Worm (Caenorhabditis elegans): Measurements from ENCODE around the gene srh-36.

Gene srh-36

ce11 chrV:2821618-2822272, at the start of gene srh-36:
Gene srh-36 (minus strand): TSS chrV:2821668.
- TF ChIP-seq C06A6.2 (GFP tag; conservative IDR thresholded peaks at IDR 0.05) (no peak), snpc-4 (GFP tag; optimal IDR thresholded peaks at IDR 0.05) (no peak), snpc-4 (tag; optimal IDR thresholded peaks at IDR 0.05) (peak in 1 of 4 experiments; percentile 53), nfyb-1 (GFP tag; IDR thresholded peaks at IDR 0.05) (peak; percentile 53; the same call in 1 of the 2 replicates), Y53G8AR.9 (GFP tag; conservative IDR thresholded peaks at IDR 0.05) (no peak), zfh-2 (GFP tag; conservative IDR thresholded peaks at IDR 0.05) (peak; percentile 81), nhr-179 (tag; optimal IDR thresholded peaks at IDR 0.05) (no peak), ztf-28 (GFP tag; IDR thresholded peaks at IDR 0.05) (0 out of 2 replicates have a peak, but pooled peaks have one; percentile 56)

DNA sequence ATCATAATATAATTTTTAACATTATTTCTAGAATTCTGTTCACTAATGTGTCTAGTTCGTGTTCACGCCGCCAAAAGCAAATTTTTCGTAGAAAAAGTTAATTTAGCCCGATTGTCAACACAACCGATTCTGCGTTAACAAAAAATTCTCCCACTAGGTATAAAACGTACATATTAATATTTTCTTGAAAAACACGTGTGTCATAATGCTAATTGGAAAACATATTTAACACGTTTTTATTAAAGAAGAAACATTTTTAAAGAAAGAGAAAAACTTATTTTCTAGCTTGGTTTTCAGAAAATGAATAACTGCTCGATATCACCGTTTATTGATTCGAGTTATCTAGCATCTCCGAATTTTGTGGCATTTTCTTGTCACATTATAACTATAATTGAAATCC, 48.7 kb upstream of the srh-36 start, which contains the start of gene srh-243:
srh-243 (plus strand) TSS at position 301 of the 400 bp plus-strand sequence.
- TF ChIP-seq unc-130 (GFP tag; optimal IDR thresholded peaks at IDR 0.05) (no peak), nfya-1 (tag; optimal IDR thresholded peaks at IDR 0.05; ENCODE audit: borderline replicate concordance, insufficient read depth) (no peak), sea-2 (GFP tag; IDR thresholded peaks at IDR 0.05) (no peak), ets-4 (GFP tag; optimal IDR thresholded peaks at IDR 0.05) (no peak), nhr-80 (tag; optimal IDR thresholded peaks at IDR 0.05) (no peak), snpc-4 (GFP tag; optimal IDR thresholded peaks at IDR 0.05) (no peak), snpc-4 (tag; optimal IDR thresholded peaks at IDR 0.05) (no peak), tbp1 (GFP tag; optimal IDR thresholded peaks at IDR 0.05) (no peak), ceh-79 (tag; optimal IDR thresholded peaks at IDR 0.05) (no peak), aptf-3 (GFP tag; IDR thresholded peaks at IDR 0.05) (no peak), ceh-40 (GFP tag; IDR thresholded peaks at IDR 0.05) (no peak), Y53G8AR.9 (GFP tag; conservative IDR thresholded peaks at IDR 0.05) (no peak), F37B4.10 (GFP tag; IDR thresholded peaks at IDR 0.05) (no peak), ztf-18 (tag; optimal IDR thresholded peaks at IDR 0.05) (no peak)

DNA sequence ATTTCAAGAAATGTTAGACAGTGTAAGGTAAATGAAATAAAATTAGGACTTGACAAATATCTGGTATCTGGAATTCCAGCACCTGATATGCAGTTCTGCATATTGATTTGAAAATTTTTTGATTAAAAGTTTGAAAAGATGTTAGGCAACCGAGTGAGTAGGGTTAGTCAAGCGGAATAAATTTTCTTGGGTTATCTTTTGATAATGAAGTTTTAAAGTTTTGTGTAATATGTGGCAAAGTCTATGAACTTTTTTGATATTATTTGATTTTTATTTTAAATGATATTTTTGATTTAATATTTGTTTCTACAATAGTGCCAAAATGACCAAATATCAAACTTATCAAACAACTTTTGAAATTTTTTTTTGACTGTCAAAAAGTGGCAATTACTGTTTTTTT, 48.0 kb upstream of the srh-36 start, which contains the start of gene srh-241:
srh-241 (minus strand) TSS at position 101 of the 400 bp plus-strand sequence.
- TF ChIP-seq F57A8.1 (GFP tag; optimal IDR thresholded peaks at IDR 0.05) (no peak), pha-4 (tag; optimal IDR thresholded peaks at IDR 0.05) (no peak), aptf-2 (GFP tag; conservative IDR thresholded peaks at IDR 0.05) (no peak), lin-26 (GFP tag; IDR thresholded peaks at IDR 0.05) (no peak)

DNA sequence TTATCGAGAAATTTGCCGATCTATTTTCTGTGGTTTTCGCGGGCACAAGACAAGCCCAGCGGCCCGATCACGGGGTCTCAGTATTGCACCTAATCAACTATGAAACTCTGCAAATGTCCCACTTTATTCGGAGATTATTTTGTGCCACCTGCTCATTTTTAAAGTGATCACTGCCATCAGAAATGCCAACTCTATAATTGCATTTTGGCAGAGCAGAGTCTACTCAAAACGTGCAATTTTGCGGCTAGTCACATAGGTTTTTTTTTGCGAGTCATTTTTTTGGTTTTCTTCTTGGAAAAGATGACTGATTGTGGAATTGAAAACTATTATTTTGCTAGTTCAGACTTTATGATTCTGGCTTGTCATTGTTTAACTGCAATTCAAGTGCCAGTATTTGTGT, 43.4 kb upstream of the srh-36 start, which contains the start of gene srh-240:
srh-240 (plus strand) TSS at position 301 of the 400 bp plus-strand sequence.
- TF ChIP-seq aptf-3 (GFP tag; IDR thresholded peaks at IDR 0.05) (no peak), ztf-25 (GFP tag; IDR thresholded peaks at IDR 0.05) (no peak), nhr-90 (tag; optimal IDR thresholded peaks at IDR 0.05) (no peak), rpc-1 (optimal IDR thresholded peaks at IDR 0.05) (no peak), rpc-1 (tag; optimal IDR thresholded peaks at IDR 0.05) (no peak), ceh-100 (GFP tag; IDR thresholded peaks at IDR 0.05) (no peak), tlf-1 (GFP tag; optimal IDR thresholded peaks at IDR 0.05) (no peak), F55B11.4 (tag; optimal IDR thresholded peaks at IDR 0.05; ENCODE audit: borderline replicate concordance, insufficient read depth) (no peak), pha-4 (tag; optimal IDR thresholded peaks at IDR 0.05) (no peak), pbrm-1 (GFP tag; IDR thresholded peaks at IDR 0.05) (no peak), F39B2.1 (GFP tag; IDR thresholded peaks at IDR 0.05) (no peak), fkh-3 (tag; optimal IDR thresholded peaks at IDR 0.05) (no peak), madf-10 (tag; optimal IDR thresholded peaks at IDR 0.05) (no peak), dpl-1 (GFP tag; optimal IDR thresholded peaks at IDR 0.05) (no peak), Y95B8A.8 (GFP tag; IDR thresholded peaks at IDR 0.05) (no peak), attf-6 (GFP tag; IDR thresholded peaks at IDR 0.05) (no peak), rec-8 (tag; optimal IDR thresholded peaks at IDR 0.05) (no peak), ztf-6 (GFP tag; IDR thresholded peaks at IDR 0.05) (no peak), efl-1 (GFP tag; optimal IDR thresholded peaks at IDR 0.05) (no peak)

Measured in whole organism, young adult.